Fruit fly (Drosophila melanogaster) whole organism, embryonic: Measurements from ENCODE around the gene endos.

Experiments used
- CG33213 ChIP-seq: fragments of 200-800 bp; sonication (Bioruptor generic); optimal IDR thresholded peaks from 3 replicates; lab custom pipeline; 2016; ENCODE audit warnings: missing biosample characterization, missing genetic modification characterization
- ab ChIP-seq: fragments of 200-800 bp; sonication (Bioruptor generic); optimal IDR thresholded peaks from 2 replicates; lab custom pipeline; 2016; ENCODE audit warnings: missing biosample characterization, missing genetic modification characterization

DNA sequence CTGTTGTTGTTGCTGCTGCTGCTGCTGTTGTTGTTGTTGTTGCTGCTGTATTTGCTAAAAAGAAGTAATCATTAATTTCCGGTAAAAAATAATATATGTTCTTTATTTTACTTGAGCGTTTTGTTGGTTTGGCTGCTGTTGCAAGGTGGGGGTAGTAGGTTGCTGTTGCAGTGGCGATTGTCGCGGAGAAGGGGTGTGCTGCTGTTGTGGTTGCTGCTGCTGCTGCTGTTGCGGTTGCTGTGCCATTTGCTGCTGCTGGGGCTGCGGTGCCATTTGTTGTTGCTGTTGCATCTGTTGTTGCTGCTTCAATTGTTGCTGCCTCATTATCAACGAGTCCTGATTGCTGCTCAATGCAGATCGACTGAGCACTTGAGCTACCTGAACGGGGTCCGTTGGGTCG, 5.8 kb downstream of the endos start:
- no peak for TF ChIP-seq CG33213
- no peak for TF ChIP-seq ab (GFP tag; lab: Kevin White, UChicago)
